Fruit fly (Drosophila melanogaster): ENCODE results near the gene CG12057.

The CG12057 gene

dm6 chrX:9191357-9191756 lies at the start of gene CG12057:
Gene CG12057 (plus strand): TSS chrX:9191657.
- TF ChIP-seq CG4496 (GFP tag; IDR thresholded peaks at IDR 0.05) (no peak), CG15710 (tag; optimal IDR thresholded peaks at IDR 0.05) (no peak), gl (tag; optimal IDR thresholded peaks at IDR 0.05) (no peak), EcR (GFP tag; optimal IDR thresholded peaks at IDR 0.05) (no peak), CG32121 (GFP tag; IDR thresholded peaks at IDR 0.05) (no peak), Pif1B (GFP tag; optimal IDR thresholded peaks at IDR 0.05) (no peak), CG8301 (tag; optimal IDR thresholded peaks at IDR 0.05) (no peak), Snoo (tag; optimal IDR thresholded peaks at IDR 0.05) (no peak), Pif1A (GFP tag; optimal IDR thresholded peaks at IDR 0.05) (no peak), D1 (tag; optimal IDR thresholded peaks at IDR 0.05) (no peak), CG14655 (GFP tag; optimal IDR thresholded peaks at IDR 0.05) (no peak), Ets98B (GFP tag; IDR thresholded peaks at IDR 0.05) (no peak), fd96Ca (GFP tag; IDR thresholded peaks at IDR 0.05) (no peak), rn (GFP tag; IDR thresholded peaks at IDR 0.05) (no peak), CG12605 (GFP tag; IDR thresholded peaks at IDR 0.05) (no peak), CG13204 (GFP tag; optimal IDR thresholded peaks at IDR 0.05) (no peak), CG9948 (tag; optimal IDR thresholded peaks at IDR 0.05) (no peak), CG17806 (tag; optimal IDR thresholded peaks at IDR 0.05) (no peak)

dm6 chrX:9142224-9142802 lies 49.1 kb upstream of the CG12057 start, which contains the start of gene CG7065:
Gene CG7065 (plus strand): TSS chrX:9142493.
- TF ChIP-seq CG10348 (GFP tag; IDR thresholded peaks at IDR 0.05) (no peak), CG8301 (tag; optimal IDR thresholded peaks at IDR 0.05) (no peak), CG8159 (tag; optimal IDR thresholded peaks at IDR 0.05) (no peak), CG32121 (GFP tag; IDR thresholded peaks at IDR 0.05) (no peak), Snoo (tag; optimal IDR thresholded peaks at IDR 0.05) (no peak)

dm6 chrX:9148989-9149522 lies 42.4 kb upstream of the CG12057 start, which contains the start of the genes fh and Bap111:
Gene fh (minus strand): TSS chrX:9149071.
Gene Bap111 (plus strand): TSS chrX:9149309.
- no peak for TF ChIP-seq Pif1B (GFP tag; optimal IDR thresholded peaks at IDR 0.05)
- peak; percentile 7 for TF ChIP-seq CG8159 (tag; optimal IDR thresholded peaks at IDR 0.05)

dm6 chrX:9152127-9152598 lies 39.3 kb upstream of the CG12057 start:
- TF ChIP-seq CG9948 (tag; optimal IDR thresholded peaks at IDR 0.05) (no peak), CG10348 (GFP tag; IDR thresholded peaks at IDR 0.05) (no peak), Snoo (tag; optimal IDR thresholded peaks at IDR 0.05) (no peak), Pif1B (GFP tag; optimal IDR thresholded peaks at IDR 0.05) (no peak), CG34367 (tag; optimal IDR thresholded peaks at IDR 0.05) (peak; percentile 8), CG12605 (GFP tag; IDR thresholded peaks at IDR 0.05) (peak; percentile 71), CG15710 (tag; optimal IDR thresholded peaks at IDR 0.05) (no peak), CG17806 (tag; optimal IDR thresholded peaks at IDR 0.05) (no peak), CG8301 (tag; optimal IDR thresholded peaks at IDR 0.05) (peak; percentile 9), CG4496 (GFP tag; IDR thresholded peaks at IDR 0.05) (peak; percentile 69; the same call in 2 of the 3 replicates), fd96Ca (GFP tag; IDR thresholded peaks at IDR 0.05) (peak; percentile 70; the same call in 1 of the 3 replicates), CG8159 (tag; optimal IDR thresholded peaks at IDR 0.05) (peak; percentile 43), EcR (GFP tag; optimal IDR thresholded peaks at IDR 0.05) (peak; percentile 8), Ets98B (GFP tag; IDR thresholded peaks at IDR 0.05) (peak; percentile 70), CG13204 (GFP tag; optimal IDR thresholded peaks at IDR 0.05) (peak; percentile 33), Pif1A (GFP tag; optimal IDR thresholded peaks at IDR 0.05) (no peak), gl (tag; optimal IDR thresholded peaks at IDR 0.05) (no peak), CG32121 (GFP tag; IDR thresholded peaks at IDR 0.05) (peak; percentile 74), rn (GFP tag; IDR thresholded peaks at IDR 0.05) (no peak; the same call in 1 of the 2 replicates), D1 (tag; optimal IDR thresholded peaks at IDR 0.05) (no peak), CG14655 (GFP tag; optimal IDR thresholded peaks at IDR 0.05) (no peak)

dm6 chrX:9155134-9155533 lies 36.3 kb upstream of the CG12057 start:
- TF ChIP-seq CG9948 (tag; optimal IDR thresholded peaks at IDR 0.05): peak; percentile 78
- peak; percentile 82 for TF ChIP-seq CG15710 (tag; optimal IDR thresholded peaks at IDR 0.05)
- TF ChIP-seq gl (tag; optimal IDR thresholded peaks at IDR 0.05): peak; percentile 24
- TF ChIP-seq EcR (GFP tag; optimal IDR thresholded peaks at IDR 0.05): no peak
- peak; percentile 48 for TF ChIP-seq Pif1A (GFP tag; optimal IDR thresholded peaks at IDR 0.05)
- TF ChIP-seq fd96Ca (GFP tag; IDR thresholded peaks at IDR 0.05): no peak
- peak; percentile 80 for TF ChIP-seq CG8301 (tag; optimal IDR thresholded peaks at IDR 0.05)
- peak; percentile 82 for TF ChIP-seq CG14655 (GFP tag; optimal IDR thresholded peaks at IDR 0.05)
- TF ChIP-seq CG4496 (GFP tag; IDR thresholded peaks at IDR 0.05): peak; percentile 54; the same call in 2 of the 3 replicates
- TF ChIP-seq CG13204 (GFP tag; optimal IDR thresholded peaks at IDR 0.05): no peak
- TF ChIP-seq rn (GFP tag; IDR thresholded peaks at IDR 0.05): no peak
- peak; percentile 79 for TF ChIP-seq CG17806 (tag; optimal IDR thresholded peaks at IDR 0.05)
- peak; percentile 86 for TF ChIP-seq CG8159 (tag; optimal IDR thresholded peaks at IDR 0.05)
- peak; percentile 53; the same call in 1 of the 2 replicates for TF ChIP-seq CG32121 (GFP tag; IDR thresholded peaks at IDR 0.05)
- no peak for TF ChIP-seq CG12605 (GFP tag; IDR thresholded peaks at IDR 0.05)
- TF ChIP-seq Pif1B (GFP tag; optimal IDR thresholded peaks at IDR 0.05): peak; percentile 31
- peak; percentile 48 for TF ChIP-seq CG34367 (tag; optimal IDR thresholded peaks at IDR 0.05)
- TF ChIP-seq D1 (tag; optimal IDR thresholded peaks at IDR 0.05): peak; percentile 68
- TF ChIP-seq Ets98B (GFP tag; IDR thresholded peaks at IDR 0.05): peak; percentile 23; the same call in 1 of the 2 replicates
- peak; percentile 57 for TF ChIP-seq Snoo (tag; optimal IDR thresholded peaks at IDR 0.05)
- no peak for TF ChIP-seq CG10348 (GFP tag; IDR thresholded peaks at IDR 0.05)

Data from whole organism, pupa.